Fruit fly (Drosophila melanogaster): ENCODE results near the gene CG7208.

CG7208 gene

dm6 chr3R:18171983-18172967, 13.2 kb downstream of the CG7208 start (continued):
- TF ChIP-seq MESR4 (GFP tag; optimal IDR thresholded peaks at IDR 0.05) (peak; percentile 27), CG4424 (GFP tag; optimal IDR thresholded peaks at IDR 0.05) (peak; percentile 94), CG9215 (GFP tag; IDR thresholded peaks at IDR 0.05) (peak; percentile 87), CG3163 (GFP tag; optimal IDR thresholded peaks at IDR 0.05) (peak; percentile 75), knrl (GFP tag; IDR thresholded peaks at IDR 0.05; ENCODE audit: partially characterized antibody) (no peak), D19A (tag; optimal IDR thresholded peaks at IDR 0.05) (peak; percentile 92), CG7963 (GFP tag; IDR thresholded peaks at IDR 0.05; ENCODE audit: partially characterized antibody) (no peak), NfI (GFP tag; optimal IDR thresholded peaks at IDR 0.05) (peak; percentile 92), dpn (GFP tag; optimal IDR thresholded peaks at IDR 0.05) (peak; percentile 93), Dref (GFP tag; IDR thresholded peaks at IDR 0.05) (peak; percentile 38; the same call in 1 of the 2 replicates), nmo (GFP tag; optimal IDR thresholded peaks at IDR 0.05) (peak; percentile 95), CG10209 (GFP tag; optimal IDR thresholded peaks at IDR 0.05) (peak; percentile 93), gem (tag; optimal IDR thresholded peaks at IDR 0.05) (peak; percentile 96), CG18476 (GFP tag; optimal IDR thresholded peaks at IDR 0.05) (peak; percentile 93), fu2 (GFP tag; optimal IDR thresholded peaks at IDR 0.05) (peak; percentile 90), CG6689 (GFP tag; IDR thresholded peaks at IDR 0.05) (peak; percentile 92), CG12219 (GFP tag; optimal IDR thresholded peaks at IDR 0.05) (peak; percentile 96), exex (tag; optimal IDR thresholded peaks at IDR 0.05) (peak; percentile 72), klu (GFP tag; IDR thresholded peaks at IDR 0.05) (peak; percentile 88; the same call in 1 of the 2 replicates), hb (GFP tag; IDR thresholded peaks at IDR 0.05; ENCODE audit: partially characterized antibody) (no peak), fd102C (GFP tag; optimal IDR thresholded peaks at IDR 0.05) (peak; percentile 45), CG18764 (GFP tag; optimal IDR thresholded peaks at IDR 0.05) (peak; percentile 90), CG34224 (GFP tag; IDR thresholded peaks at IDR 0.05; ENCODE audit: partially characterized antibody) (no peak), Taf1 (GFP tag; IDR thresholded peaks at IDR 0.05) (peak; percentile 73), CG8478 (optimal IDR thresholded peaks at IDR 0.05) (no peak), Max (GFP tag; optimal IDR thresholded peaks at IDR 0.05) (peak; percentile 93), slbo (GFP tag; IDR thresholded peaks at IDR 0.05) (peak; percentile 87), CG9932 (GFP tag; IDR thresholded peaks at IDR 0.05) (peak; percentile 82), CG12071 (GFP tag; optimal IDR thresholded peaks at IDR 0.05) (peak; percentile 84), CG10462 (GFP tag; optimal IDR thresholded peaks at IDR 0.05) (peak; percentile 93), CG10543 (GFP tag; optimal IDR thresholded peaks at IDR 0.05) (peak; percentile 86), CTCF (GFP tag; optimal IDR thresholded peaks at IDR 0.05) (peak; percentile 48), ttk (GFP tag; IDR thresholded peaks at IDR 0.05) (peak; percentile 88), CG11696 (GFP tag; IDR thresholded peaks at IDR 0.05) (peak; percentile 64; the same call in 1 of the 2 replicates), az2 (GFP tag; optimal IDR thresholded peaks at IDR 0.05) (peak; percentile 95), Ets65A (GFP tag) (peak; percentile 98), nerfin-2 (GFP tag; IDR thresholded peaks at IDR 0.05; ENCODE audit: partially characterized antibody) (no peak), Abd-B (GFP tag; optimal IDR thresholded peaks at IDR 0.05) (peak; percentile 95), CG1647 (GFP tag; optimal IDR thresholded peaks at IDR 0.05) (peak; percentile 81), CG6854 (GFP tag; optimal IDR thresholded peaks at IDR 0.05) (peak; percentile 89), Sry-β (GFP tag; optimal IDR thresholded peaks at IDR 0.05) (peak; percentile 51), ERR (GFP tag; optimal IDR thresholded peaks at IDR 0.05) (peak; percentile 83), kah (GFP tag; optimal IDR thresholded peaks at IDR 0.05) (peak; percentile 84), CG4328 (GFP tag; optimal IDR thresholded peaks at IDR 0.05) (peak; percentile 91), stwl (tag; optimal IDR thresholded peaks at IDR 0.05) (peak; percentile 1), usp (GFP tag; optimal IDR thresholded peaks at IDR 0.05) (no peak), bab2 (GFP tag; optimal IDR thresholded peaks at IDR 0.05) (peak; percentile 92), Hr3 (GFP tag; optimal IDR thresholded peaks at IDR 0.05) (peak; percentile 92), CG5953 (GFP tag; IDR thresholded peaks at IDR 0.05) (peak; percentile 87)
